Worm (Caenorhabditis elegans) whole organism, midembryonic: ENCODE data around the gene F43C11.3.

Experiments used
- T22C8.4 ChIP-seq: fragments of 200-800 bp; sonication (Bioruptor generic); IDR thresholded peaks from 2 replicates; pipeline ENCODE4 v1.3.6; 2022; ENCODE audit warnings: missing genetic modification characterization, missing compliant biosample characterization
- cog-1 ChIP-seq: sonication (generic microtip); optimal IDR thresholded peaks from 2 replicates; lab custom pipeline; 2016; ENCODE audit warnings: missing genetic modification characterization, missing compliant biosample characterization
- flt-1 ChIP-seq: fragments of 200-800 bp; sonication (Bioruptor generic); IDR thresholded peaks from 2 replicates; pipeline ENCODE4 v1.3.6; 2022; ENCODE audit warnings: missing genetic modification characterization, missing compliant biosample characterization
- ref-1 ChIP-seq: fragments of 200-800 bp; sonication (Bioruptor generic); conservative IDR thresholded peaks from 2 replicates; pipeline ENCODE4 v1.3.6; 2022; ENCODE audit warnings: missing genetic modification reagents, missing genetic modification characterization, missing compliant biosample characterization
- tab-1 ChIP-seq: fragments of 200-800 bp; sonication (Bioruptor generic); IDR thresholded peaks from 2 replicates; pipeline ENCODE4 v1.3.6; 2022; ENCODE audit warnings: missing genetic modification characterization, missing compliant biosample characterization
- ztf-23 ChIP-seq: fragments of 200-800 bp; sonication (Bioruptor generic); IDR thresholded peaks from 2 replicates; pipeline ENCODE4 v1.3.6; 2022; ENCODE audit warnings: missing genetic modification reagents, missing genetic modification characterization, missing compliant biosample characterization
- ztf-29 ChIP-seq: fragments of 200-800 bp; sonication (Bioruptor generic); IDR thresholded peaks from 2 replicates; pipeline ENCODE4 v1.3.6; 2022; ENCODE audit warnings: missing genetic modification reagents, missing genetic modification characterization, missing compliant biosample characterization

- no peak for TF ChIP-seq flt-1
- no peak for TF ChIP-seq tab-1 (GFP tag; lab: Robert Waterston, UW)
- TF ChIP-seq cog-1 (tag; lab: Kevin White, UChicago), result no peak
- TF ChIP-seq ztf-23 (GFP tag; lab: Robert Waterston, UW), result no peak
- no peak for TF ChIP-seq T22C8.4 (GFP tag; lab: Robert Waterston, UW)
- no peak for TF ChIP-seq ref-1 (GFP tag; lab: Robert Waterston, UW)
- no peak for TF ChIP-seq ztf-29
Observed at ce11 chrII:2336177-2336576, 16.9 kb upstream of the F43C11.3 start.
